Fruit fly (Drosophila melanogaster) whole organism, embryonic: ENCODE results near the gene CG6153.

Experiments
- BEAF-32 ChIP-seq: fragments of 200-800 bp; sonication (Bioruptor generic); optimal IDR thresholded peaks from 3 replicates; lab custom pipeline; 2017; ENCODE audit warnings: missing biosample characterization, missing genetic modification characterization, mild to moderate bottlenecking, moderate library complexity, missing genetic modification reagents
- CG10979 ChIP-seq: fragments of 200-800 bp; sonication (Bioruptor generic); optimal IDR thresholded peaks from 2 replicates; lab custom pipeline; 2018; ENCODE audit warnings: missing biosample characterization, mild to moderate bottlenecking, missing genetic modification characterization, moderate library complexity
- CG12071 ChIP-seq: fragments of 200-800 bp; sonication (Bioruptor generic); optimal IDR thresholded peaks from 3 replicates; lab custom pipeline; 2018; ENCODE audit warnings: missing biosample characterization, mild to moderate bottlenecking, missing genetic modification characterization
- CG12104 ChIP-seq: fragments of 200-800 bp; sonication (Bioruptor generic); optimal IDR thresholded peaks from 3 replicates; lab custom pipeline; 2016; ENCODE audit warnings: missing biosample characterization, missing genetic modification characterization
- CG13894 ChIP-seq: fragments of 200-800 bp; sonication (Bioruptor generic); optimal IDR thresholded peaks from 3 replicates; lab custom pipeline; 2018; ENCODE audit warnings: missing biosample characterization, mild to moderate bottlenecking, missing genetic modification characterization, moderate library complexity
- CG14050 ChIP-seq: fragments of 200-800 bp; sonication (Bioruptor generic); IDR thresholded peaks from 3 replicates; pipeline ENCODE4 v1.3.6; 2022; ENCODE audit warnings: missing biosample characterization, missing genetic modification characterization
- CG14710 ChIP-seq: fragments of 200-800 bp; sonication (Bioruptor generic); optimal IDR thresholded peaks from 3 replicates; lab custom pipeline; 2019; ENCODE audit warnings: missing biosample characterization, mild to moderate bottlenecking, missing genetic modification characterization, moderate library complexity
- CG1603 ChIP-seq: fragments of 200-800 bp; sonication (Bioruptor generic); optimal IDR thresholded peaks from 2 replicates; lab custom pipeline; 2019; ENCODE audit warnings: missing biosample characterization, mild to moderate bottlenecking, missing genetic modification characterization, moderate library complexity
- CG17186 ChIP-seq: fragments of 200-800 bp; sonication (Bioruptor generic); optimal IDR thresholded peaks from 3 replicates; lab custom pipeline; 2017; ENCODE audit warnings: missing biosample characterization, missing genetic modification reagents, missing genetic modification characterization
- CG17385 ChIP-seq: fragments of 200-800 bp; sonication (Bioruptor generic); optimal IDR thresholded peaks from 3 replicates; lab custom pipeline; 2018; ENCODE audit warnings: missing biosample characterization, mild to moderate bottlenecking, missing genetic modification characterization
- CG2712 ChIP-seq: fragments of 200-800 bp; optimal IDR thresholded peaks from 3 replicates; lab custom pipeline; 2019; ENCODE audit warnings: missing biosample characterization, mild to moderate bottlenecking, missing genetic modification characterization, moderate library complexity
- CG30403 ChIP-seq: fragments of 200-800 bp; sonication (Bioruptor generic); optimal IDR thresholded peaks from 3 replicates; lab custom pipeline; 2016; ENCODE audit warnings: missing biosample characterization, missing genetic modification characterization
- CG34422 ChIP-seq: fragments of 200-800 bp; sonication (Bioruptor generic); IDR thresholded peaks from 3 replicates; pipeline ENCODE4 v1.3.6; 2022; ENCODE audit warnings: missing biosample characterization, missing genetic modification characterization
- CG3847 ChIP-seq: fragments of 200-800 bp; sonication (Bioruptor generic); IDR thresholded peaks from 2 replicates; pipeline ENCODE4 v1.3.6; 2022; ENCODE audit warnings: missing biosample characterization, missing genetic modification characterization
- CG4328 ChIP-seq: fragments of 200-800 bp; sonication (Bioruptor generic); optimal IDR thresholded peaks from 3 replicates; lab custom pipeline; 2017; ENCODE audit warnings: missing biosample characterization, missing genetic modification reagents, missing genetic modification characterization
- CG7786 ChIP-seq: fragments of 200-800 bp; sonication (Bioruptor generic); optimal IDR thresholded peaks from 2 replicates; lab custom pipeline; 2016; ENCODE audit warnings: missing biosample characterization, missing genetic modification characterization
- CG8290 ChIP-seq, 3 experiments: fragments of 200-800 bp; sonication (Bioruptor generic); optimal IDR thresholded peaks; 2 replicates each; lab custom pipeline; 2016 to 2019; ENCODE audit warnings: missing biosample characterization in 3 of 3, missing genetic modification characterization in 3 of 3, mild to moderate bottlenecking in 2 of 3, moderate library complexity in 1 of 3
- CkIIα-i1 ChIP-seq: fragments of 200-800 bp; sonication (Bioruptor generic); IDR thresholded peaks from 2 replicates; pipeline ENCODE4 v1.3.6; 2022; ENCODE audit warnings: missing biosample characterization, missing genetic modification characterization
- Deaf1 ChIP-seq: fragments of 200-800 bp; optimal IDR thresholded peaks from 3 replicates; lab custom pipeline; 2019; ENCODE audit warnings: missing biosample characterization, mild to moderate bottlenecking, missing genetic modification characterization, moderate library complexity
- Dref ChIP-seq: fragments of 200-800 bp; sonication (Bioruptor generic); IDR thresholded peaks from 2 replicates; pipeline ENCODE4 v1.3.6; 2022; ENCODE audit warnings: missing biosample characterization, missing genetic modification characterization
- Ets97D ChIP-seq: fragments of 200-800 bp; sonication (Bioruptor generic); optimal IDR thresholded peaks from 3 replicates; lab custom pipeline; 2016; ENCODE audit warnings: missing biosample characterization, missing genetic modification characterization
- Med ChIP-seq: fragments of 200-800 bp; sonication (Bioruptor generic); peaks from one replicate; lab custom pipeline; 2016; ENCODE audit warnings: missing biosample characterization, missing genetic modification characterization, mild to moderate bottlenecking, inconsistent platforms, moderate library complexity
- Nf-YC ChIP-seq: fragments of 200-800 bp; optimal IDR thresholded peaks from 3 replicates; lab custom pipeline; 2019; ENCODE audit warnings: missing biosample characterization, mild to moderate bottlenecking, missing genetic modification characterization, moderate library complexity
- Oli ChIP-seq: fragments of 200-800 bp; sonication (Bioruptor generic); optimal IDR thresholded peaks from 2 replicates; lab custom pipeline; 2018; ENCODE audit warnings: missing biosample characterization, mild to moderate bottlenecking, missing genetic modification characterization, moderate library complexity
- Opbp ChIP-seq: fragments of 200-800 bp; sonication (Bioruptor generic); IDR thresholded peaks from 3 replicates; pipeline ENCODE4 v1.3.6; 2022; ENCODE audit warnings: missing biosample characterization, missing genetic modification characterization; ENCODE audit not compliant: partially characterized antibody
- Ptx1 ChIP-seq: fragments of 200-800 bp; sonication (Bioruptor generic); IDR thresholded peaks from 2 replicates; pipeline ENCODE4 v1.3.6; 2022; ENCODE audit warnings: missing biosample characterization, missing genetic modification characterization
- Sin3A ChIP-seq: fragments of >200 bp; optimal IDR thresholded peaks from 2 replicates; lab custom pipeline; 2018
- Sry-β ChIP-seq: fragments of 200-800 bp; sonication (Bioruptor generic); optimal IDR thresholded peaks from 2 replicates; lab custom pipeline; 2018; ENCODE audit warnings: missing biosample characterization, mild to moderate bottlenecking, missing genetic modification characterization, moderate library complexity
- YL-1 ChIP-seq: fragments of 200-800 bp; sonication (Bioruptor generic); optimal IDR thresholded peaks from 3 replicates; lab custom pipeline; 2017; ENCODE audit warnings: missing biosample characterization, mild to moderate bottlenecking, missing genetic modification characterization
- amos ChIP-seq: fragments of 200-800 bp; sonication (Bioruptor generic); IDR thresholded peaks from 2 replicates; pipeline ENCODE4 v1.3.6; 2022; ENCODE audit warnings: missing biosample characterization, missing genetic modification characterization; ENCODE audit not compliant: partially characterized antibody
- bbx ChIP-seq: fragments of 200-800 bp; sonication (Bioruptor generic); IDR thresholded peaks from 2 replicates; pipeline ENCODE4 v1.3.6; 2022; ENCODE audit warnings: missing biosample characterization, missing genetic modification characterization; ENCODE audit not compliant: partially characterized antibody
- croc ChIP-seq: fragments of 200-800 bp; sonication (Bioruptor generic); conservative IDR thresholded peaks from 3 replicates; pipeline ENCODE4 v1.3.6; 2022; ENCODE audit warnings: missing biosample characterization, missing genetic modification characterization
- dan ChIP-seq: fragments of 200-800 bp; sonication (Bioruptor generic); IDR thresholded peaks from 2 replicates; pipeline ENCODE4 v1.3.6; 2022; ENCODE audit warnings: missing biosample characterization, missing genetic modification characterization
- danr ChIP-seq: fragments of 200-800 bp; sonication (Bioruptor generic); IDR thresholded peaks from 2 replicates; pipeline ENCODE4 v1.3.6; 2022; ENCODE audit warnings: missing biosample characterization, missing genetic modification characterization
- eyg ChIP-seq: fragments of 200-800 bp; sonication (Bioruptor generic); optimal IDR thresholded peaks from 3 replicates; lab custom pipeline; 2016; ENCODE audit warnings: missing biosample characterization, missing genetic modification characterization
- gfzf ChIP-seq: fragments of 200-800 bp; sonication (Bioruptor generic); optimal IDR thresholded peaks from 2 replicates; lab custom pipeline; 2016; ENCODE audit warnings: missing biosample characterization, mild to moderate bottlenecking, missing genetic modification characterization, moderate library complexity
- hb ChIP-seq: fragments of 200-800 bp; sonication (Bioruptor generic); IDR thresholded peaks from 3 replicates; pipeline ENCODE4 v1.3.6; 2022; ENCODE audit warnings: missing biosample characterization, missing genetic modification characterization; ENCODE audit not compliant: partially characterized antibody
- kay ChIP-seq: fragments of 200-800 bp; sonication (Bioruptor generic); optimal IDR thresholded peaks from 2 replicates; lab custom pipeline; 2016; ENCODE audit warnings: missing biosample characterization, missing genetic modification characterization
- lbe ChIP-seq: fragments of 200-800 bp; sonication (Bioruptor generic); optimal IDR thresholded peaks from 2 replicates; lab custom pipeline; 2016; ENCODE audit warnings: missing biosample characterization, mild to moderate bottlenecking, missing genetic modification characterization
- onecut ChIP-seq: fragments of 200-800 bp; sonication (Bioruptor generic); IDR thresholded peaks from 2 replicates; pipeline ENCODE4 v1.3.6; 2022; ENCODE audit warnings: missing biosample characterization, missing genetic modification characterization
- pho ChIP-seq: fragments of 200-800 bp; sonication (Bioruptor generic); optimal IDR thresholded peaks from 2 replicates; lab custom pipeline; 2016; ENCODE audit warnings: missing biosample characterization, missing genetic modification characterization
- pnt ChIP-seq: fragments of 200-800 bp; sonication (Bioruptor generic); optimal IDR thresholded peaks from 3 replicates; lab custom pipeline; 2016; ENCODE audit warnings: missing biosample characterization, missing genetic modification characterization
- pzg ChIP-seq: fragments of 200-800 bp; sonication (Bioruptor generic); optimal IDR thresholded peaks from 3 replicates; lab custom pipeline; 2018; ENCODE audit warnings: missing biosample characterization, mild to moderate bottlenecking, missing genetic modification characterization, moderate library complexity
- scrt ChIP-seq: fragments of 200-800 bp; sonication (Bioruptor generic); optimal IDR thresholded peaks from 2 replicates; lab custom pipeline; 2018; ENCODE audit warnings: missing biosample characterization, mild to moderate bottlenecking, missing genetic modification characterization, moderate library complexity
- sna ChIP-seq: fragments of 200-800 bp; sonication (Bioruptor generic); IDR thresholded peaks from 2 replicates; pipeline ENCODE4 v1.3.6; 2022; ENCODE audit warnings: missing biosample characterization, missing genetic modification characterization; ENCODE audit not compliant: partially characterized antibody
- trem ChIP-seq: fragments of 200-800 bp; optimal IDR thresholded peaks from 3 replicates; lab custom pipeline; 2019; ENCODE audit warnings: missing biosample characterization, mild to moderate bottlenecking, missing genetic modification characterization, moderate library complexity
- unc-4 ChIP-seq: fragments of 200-800 bp; sonication (Bioruptor generic); IDR thresholded peaks from 2 replicates; pipeline ENCODE4 v1.3.6; 2022; ENCODE audit warnings: missing biosample characterization, missing genetic modification characterization; ENCODE audit not compliant: partially characterized antibody
- zen ChIP-seq: fragments of 200-800 bp; sonication (Bioruptor generic); optimal IDR thresholded peaks from 3 replicates; lab custom pipeline; 2018; ENCODE audit warnings: missing biosample characterization, mild to moderate bottlenecking, missing genetic modification characterization, moderate library complexity

The CG6153 gene

DNA sequence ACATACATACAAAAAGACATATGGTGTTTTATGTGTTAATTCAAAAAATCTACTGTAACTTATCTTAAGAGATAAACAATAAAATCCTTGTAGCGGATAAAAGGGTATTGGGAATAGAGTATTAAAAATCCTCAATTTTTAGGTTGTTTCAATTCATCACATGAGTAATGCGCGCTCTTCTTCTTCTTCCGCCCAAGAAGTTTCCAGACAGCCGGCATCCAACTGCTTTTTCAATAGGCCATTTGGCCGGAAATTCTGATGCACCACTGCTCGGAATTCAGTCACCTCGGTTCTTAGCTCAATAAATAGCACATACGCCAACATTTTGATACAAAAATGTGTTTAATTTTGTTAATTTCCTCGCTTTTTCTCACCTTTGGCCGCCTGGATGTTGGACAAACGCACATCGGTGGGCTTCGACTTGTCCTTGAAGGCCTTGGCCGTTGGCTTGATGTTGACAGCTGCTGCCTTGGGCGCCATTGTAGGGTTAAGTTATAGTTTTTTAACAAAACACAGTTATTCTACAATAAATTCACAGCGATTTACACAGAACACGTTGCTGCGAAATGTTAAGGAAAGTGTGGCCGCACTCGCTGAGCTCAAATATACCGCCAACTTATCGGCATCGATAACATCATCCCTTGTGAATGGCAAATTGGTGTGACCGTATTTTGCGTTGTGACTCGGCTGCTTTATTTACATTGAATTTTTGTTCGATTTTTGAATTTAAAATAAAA lies at the start of gene CG6153, which contains the start of gene CCT4:
Gene CG6153 (plus strand): TSS at position 651 of the 737 bp plus-strand sequence.
Gene CCT4 (minus strand): TSS at position 592 of the 737 bp plus-strand sequence.
- TF ChIP-seq CG34422, result peak; percentile 33; the same call in 1 of the 3 replicates
- no peak for TF ChIP-seq croc (GFP tag; lab: Robert Waterston, UW)
- no peak for TF ChIP-seq CG8290 (GFP tag; optimal IDR thresholded peaks at IDR 0.05; lab: Kevin White, UChicago)
- no peak for TF ChIP-seq CG8290 (tag; optimal IDR thresholded peaks at IDR 0.05; lab: Kevin White, UChicago)
- TF ChIP-seq sna (GFP tag; lab: Robert Waterston, UW), result no peak
- peak; percentile 38 for TF ChIP-seq unc-4
- peak; percentile 35 for TF ChIP-seq zen (tag; lab: Kevin White, UChicago)
- peak; percentile 46 for TF ChIP-seq kay (GFP tag; lab: Kevin White, UChicago)
- TF ChIP-seq CG7786, result no peak
- TF ChIP-seq CkIIα-i1 (GFP tag; lab: Robert Waterston, UW), result no peak
- TF ChIP-seq CG30403 (GFP tag; lab: Kevin White, UChicago), result no peak
- TF ChIP-seq BEAF-32 (GFP tag; lab: Kevin White, UChicago), result peak; percentile 64
- peak; percentile 1 for TF ChIP-seq Nf-YC
- TF ChIP-seq lbe (GFP tag; lab: Kevin White, UChicago), result no peak
- TF ChIP-seq Sin3A (lab: Kevin White, UChicago), result peak; percentile 83
- TF ChIP-seq Med (GFP tag; lab: Kevin White, UChicago), result peak; percentile 68
- TF ChIP-seq trem (tag; lab: Kevin White, UChicago), result peak; percentile 30
- TF ChIP-seq CG14710 (tag; lab: Kevin White, UChicago), result peak; percentile 38
- TF ChIP-seq YL-1 (GFP tag; lab: Kevin White, UChicago), result peak; percentile 87
- no peak for TF ChIP-seq CG14050 (GFP tag; lab: Robert Waterston, UW)
- no peak for TF ChIP-seq CG4328 (GFP tag; lab: Kevin White, UChicago)
- peak; percentile 74 for TF ChIP-seq scrt
- TF ChIP-seq CG17385 (GFP tag; lab: Kevin White, UChicago), result peak; percentile 93
- TF ChIP-seq CG13894, result no peak
- TF ChIP-seq Dref, result peak; percentile 76
- TF ChIP-seq pnt (GFP tag; lab: Kevin White, UChicago), result no peak
- TF ChIP-seq gfzf, result peak; percentile 88
- peak; percentile 7 for TF ChIP-seq CG17186 (GFP tag; lab: Kevin White, UChicago)
- peak; percentile 46; the same call in 1 of the 3 replicates for TF ChIP-seq hb (GFP tag; lab: Robert Waterston, UW)
- no peak for TF ChIP-seq eyg (GFP tag; lab: Kevin White, UChicago)
- no peak for TF ChIP-seq danr (GFP tag; lab: Robert Waterston, UW)
- TF ChIP-seq Deaf1 (tag; lab: Kevin White, UChicago), result no peak
- TF ChIP-seq Ets97D, result peak; percentile 71
- peak; percentile 54 for TF ChIP-seq amos (GFP tag; lab: Robert Waterston, UW)
- TF ChIP-seq CG2712, result peak; percentile 15
- TF ChIP-seq CG10979 (tag; lab: Kevin White, UChicago), result peak; percentile 2
- TF ChIP-seq Oli (tag; lab: Kevin White, UChicago), result no peak
- TF ChIP-seq pho, result no peak
- peak; percentile 36; the same call in 1 of the 2 replicates for TF ChIP-seq bbx (GFP tag; lab: Robert Waterston, UW)
- peak; percentile 68 for TF ChIP-seq CG1603 (tag; lab: Kevin White, UChicago)
- TF ChIP-seq dan (GFP tag; lab: Robert Waterston, UW), result no peak
- no peak for TF ChIP-seq CG12104 (GFP tag; lab: Kevin White, UChicago)
- no peak for TF ChIP-seq CG12071 (GFP tag; lab: Kevin White, UChicago)
- TF ChIP-seq Opbp (GFP tag; lab: Robert Waterston, UW), result peak; percentile 65; the same call in 1 of the 3 replicates
- no peak for TF ChIP-seq CG3847 (GFP tag; lab: Robert Waterston, UW)
- TF ChIP-seq Ptx1 (GFP tag; lab: Robert Waterston, UW), result no peak
- peak; percentile 85 for TF ChIP-seq pzg (GFP tag; lab: Kevin White, UChicago)
- peak; percentile 38 for TF ChIP-seq onecut (GFP tag; lab: Robert Waterston, UW)
- peak; percentile 6 for TF ChIP-seq Sry-β (GFP tag; lab: Kevin White, UChicago)
